Fruit fly (Drosophila melanogaster) whole organism, embryonic: ENCODE measurements around the gene Gyc88E.

ENCODE experiments used
- B-H2 ChIP-seq: fragments of 200-800 bp; sonication (Bioruptor generic); optimal IDR thresholded peaks from 2 replicates; lab custom pipeline; 2018; ENCODE audit warnings: missing biosample characterization, mild to moderate bottlenecking, missing genetic modification characterization
- CG10267 ChIP-seq: fragments of 200-800 bp; sonication (Bioruptor generic); optimal IDR thresholded peaks from 2 replicates; lab custom pipeline; 2018; ENCODE audit warnings: missing biosample characterization, mild to moderate bottlenecking, missing genetic modification characterization, moderate library complexity
- CG11456 ChIP-seq: fragments of 200-800 bp; sonication (Bioruptor generic); IDR thresholded peaks from 3 replicates; pipeline ENCODE4 v1.3.6; 2022; ENCODE audit warnings: missing biosample characterization, missing genetic modification characterization
- CG11504 ChIP-seq: fragments of 200-800 bp; sonication (Bioruptor generic); optimal IDR thresholded peaks from 3 replicates; lab custom pipeline; 2019; ENCODE audit warnings: missing biosample characterization, mild to moderate bottlenecking, missing genetic modification characterization, moderate library complexity
- CG11695 ChIP-seq: fragments of 200-800 bp; sonication (Bioruptor generic); IDR thresholded peaks from 3 replicates; pipeline ENCODE4 v1.3.6; 2022; ENCODE audit warnings: missing biosample characterization, missing genetic modification characterization
- CG13424 ChIP-seq: fragments of 200-800 bp; sonication (Bioruptor generic); optimal IDR thresholded peaks from 2 replicates; lab custom pipeline; 2019; ENCODE audit warnings: missing biosample characterization, mild to moderate bottlenecking, missing genetic modification characterization, moderate library complexity
- CG13894 ChIP-seq: fragments of 200-800 bp; sonication (Bioruptor generic); optimal IDR thresholded peaks from 3 replicates; lab custom pipeline; 2018; ENCODE audit warnings: missing biosample characterization, mild to moderate bottlenecking, missing genetic modification characterization, moderate library complexity
- CG14860 ChIP-seq: fragments of 200-800 bp; sonication (Bioruptor generic); IDR thresholded peaks from 3 replicates; pipeline ENCODE4 v1.3.6; 2022; ENCODE audit warnings: missing biosample characterization, missing genetic modification characterization; ENCODE audit not compliant: partially characterized antibody
- CG14965 ChIP-seq: fragments of 200-800 bp; sonication (Bioruptor generic); optimal IDR thresholded peaks from 2 replicates; lab custom pipeline; 2016; ENCODE audit warnings: missing biosample characterization, missing genetic modification characterization, borderline replicate concordance
- CG15011 ChIP-seq: fragments of 200-800 bp; sonication (Bioruptor generic); optimal IDR thresholded peaks from 3 replicates; lab custom pipeline; 2018; ENCODE audit warnings: missing biosample characterization, mild to moderate bottlenecking, missing genetic modification characterization
- CG15601 ChIP-seq: fragments of 200-800 bp; sonication (Bioruptor generic); optimal IDR thresholded peaks from 3 replicates; lab custom pipeline; 2019; ENCODE audit warnings: missing biosample characterization, mild to moderate bottlenecking, missing genetic modification characterization, moderate library complexity
- CG17328 ChIP-seq: fragments of 200-800 bp; sonication (Bioruptor generic); IDR thresholded peaks from 2 replicates; pipeline ENCODE4 v1.3.6; 2022; ENCODE audit warnings: missing biosample characterization, missing genetic modification characterization
- CG17612 ChIP-seq: fragments of 200-800 bp; sonication (Bioruptor generic); IDR thresholded peaks from 2 replicates; pipeline ENCODE4 v1.3.6; 2022; ENCODE audit warnings: missing biosample characterization, missing genetic modification characterization
- CG1792 ChIP-seq: fragments of 200-800 bp; sonication (Bioruptor generic); optimal IDR thresholded peaks from 2 replicates; lab custom pipeline; 2016; ENCODE audit warnings: missing biosample characterization, missing genetic modification characterization
- CG1832 ChIP-seq: fragments of 200-800 bp; sonication (Bioruptor generic); optimal IDR thresholded peaks from 2 replicates; lab custom pipeline; 2017; ENCODE audit warnings: missing biosample characterization, mild to moderate bottlenecking, missing genetic modification characterization, inconsistent platforms
- CG2889 ChIP-seq: fragments of 200-800 bp; sonication (Bioruptor generic); IDR thresholded peaks from 3 replicates; pipeline ENCODE4 v1.3.6; 2022; ENCODE audit warnings: missing biosample characterization, missing genetic modification characterization
- CG31224 ChIP-seq: fragments of 200-800 bp; sonication (Bioruptor generic); IDR thresholded peaks from 2 replicates; pipeline ENCODE4 v1.3.6; 2022; ENCODE audit warnings: missing biosample characterization, missing genetic modification characterization
- CG33213 ChIP-seq: fragments of 200-800 bp; sonication (Bioruptor generic); optimal IDR thresholded peaks from 3 replicates; lab custom pipeline; 2016; ENCODE audit warnings: missing biosample characterization, missing genetic modification characterization
- CG3407 ChIP-seq: fragments of 200-800 bp; sonication (Bioruptor generic); optimal IDR thresholded peaks from 2 replicates; lab custom pipeline; 2018; ENCODE audit warnings: missing biosample characterization, mild to moderate bottlenecking, missing genetic modification characterization
- CG4854 ChIP-seq: fragments of 200-800 bp; sonication (Bioruptor generic); optimal IDR thresholded peaks from 2 replicates; lab custom pipeline; 2016; ENCODE audit warnings: missing biosample characterization, missing genetic modification characterization, inconsistent platforms
- CG7786 ChIP-seq: fragments of 200-800 bp; sonication (Bioruptor generic); optimal IDR thresholded peaks from 2 replicates; lab custom pipeline; 2016; ENCODE audit warnings: missing biosample characterization, missing genetic modification characterization
- CG8944 ChIP-seq: fragments of 200-800 bp; sonication (Bioruptor generic); optimal IDR thresholded peaks from 3 replicates; lab custom pipeline; 2016; ENCODE audit warnings: missing biosample characterization, missing genetic modification characterization
- CoRest ChIP-seq: fragments of 200-800 bp; sonication (Bioruptor generic); optimal IDR thresholded peaks from 3 replicates; lab custom pipeline; 2018; ENCODE audit warnings: missing biosample characterization, mild to moderate bottlenecking, missing genetic modification characterization, moderate library complexity
- Doc3 ChIP-seq: fragments of 200-800 bp; sonication (Bioruptor generic); IDR thresholded peaks from 3 replicates; pipeline ENCODE4 v1.3.6; 2022; ENCODE audit warnings: missing biosample characterization, missing genetic modification characterization; ENCODE audit not compliant: partially characterized antibody
- Hr3 ChIP-seq: fragments of 200-800 bp; sonication (Bioruptor generic); optimal IDR thresholded peaks from 3 replicates; lab custom pipeline; 2016; ENCODE audit warnings: missing biosample characterization, missing genetic modification characterization
- Mes4 ChIP-seq: fragments of 200-800 bp; sonication (Bioruptor generic); optimal IDR thresholded peaks from 2 replicates; lab custom pipeline; 2016; ENCODE audit warnings: missing biosample characterization, missing genetic modification characterization
- NK7.1 ChIP-seq: fragments of 200-800 bp; sonication (Bioruptor generic); optimal IDR thresholded peaks from 3 replicates; lab custom pipeline; 2016; ENCODE audit warnings: missing biosample characterization, missing genetic modification characterization
- ash1 ChIP-seq: fragments of 200-800 bp; sonication (Bioruptor generic); optimal IDR thresholded peaks from 2 replicates; lab custom pipeline; 2018; ENCODE audit warnings: missing biosample characterization, mild to moderate bottlenecking, missing genetic modification characterization
- chinmo ChIP-seq: fragments of 200-800 bp; sonication (Bioruptor generic); IDR thresholded peaks from 4 replicates; pipeline ENCODE4 v1.3.6; 2022; ENCODE audit warnings: missing biosample characterization, missing genetic modification characterization; ENCODE audit not compliant: partially characterized antibody
- crp ChIP-seq, 2 experiments: fragments of 200-800 bp; sonication (Bioruptor generic); optimal IDR thresholded peaks; 2 replicates in 1 of 2; 3 replicates in 1 of 2; lab custom pipeline; 2017; ENCODE audit warnings: missing biosample characterization in 2 of 2, missing genetic modification characterization in 2 of 2, mild to moderate bottlenecking in 1 of 2, moderate library complexity in 1 of 2
- exex ChIP-seq: fragments of 200-800 bp; sonication (Bioruptor generic); optimal IDR thresholded peaks from 4 replicates; lab custom pipeline; 2018; ENCODE audit warnings: missing biosample characterization, mild to moderate bottlenecking, missing genetic modification characterization, moderate library complexity
- fu2 ChIP-seq: fragments of 200-800 bp; sonication (Bioruptor generic); optimal IDR thresholded peaks from 2 replicates; lab custom pipeline; 2016; ENCODE audit warnings: missing biosample characterization, missing genetic modification characterization
- gcm ChIP-seq: fragments of 200-800 bp; sonication (Bioruptor generic); optimal IDR thresholded peaks from 2 replicates; lab custom pipeline; 2019; ENCODE audit warnings: missing biosample characterization, mild to moderate bottlenecking, missing genetic modification characterization, moderate library complexity
- jumu ChIP-seq: fragments of 200-800 bp; sonication (Bioruptor generic); optimal IDR thresholded peaks from 3 replicates; lab custom pipeline; 2016; ENCODE audit warnings: missing biosample characterization, missing genetic modification characterization
- kah ChIP-seq: fragments of 200-800 bp; sonication (Bioruptor generic); optimal IDR thresholded peaks from 2 replicates; lab custom pipeline; 2018; ENCODE audit warnings: missing biosample characterization, mild to moderate bottlenecking, missing genetic modification characterization
- lilli ChIP-seq: fragments of 200-800 bp; sonication (Bioruptor generic); optimal IDR thresholded peaks from 3 replicates; lab custom pipeline; 2016; ENCODE audit warnings: missing biosample characterization, missing genetic modification characterization
- luna ChIP-seq: fragments of 200-800 bp; sonication (Bioruptor generic); optimal IDR thresholded peaks from 2 replicates; lab custom pipeline; 2016; ENCODE audit warnings: missing biosample characterization, missing genetic modification characterization
- onecut ChIP-seq: fragments of 200-800 bp; sonication (Bioruptor generic); IDR thresholded peaks from 2 replicates; pipeline ENCODE4 v1.3.6; 2022; ENCODE audit warnings: missing biosample characterization, missing genetic modification characterization
- org-1 ChIP-seq: fragments of 200-800 bp; sonication (Bioruptor generic); optimal IDR thresholded peaks from 2 replicates; lab custom pipeline; 2017; ENCODE audit warnings: missing biosample characterization, missing genetic modification characterization
- p53 ChIP-seq: fragments of 200-800 bp; sonication (Bioruptor generic); optimal IDR thresholded peaks from 2 replicates; lab custom pipeline; 2016; ENCODE audit warnings: missing biosample characterization, missing genetic modification characterization
- pho ChIP-seq: fragments of 200-800 bp; sonication (Bioruptor generic); optimal IDR thresholded peaks from 2 replicates; lab custom pipeline; 2016; ENCODE audit warnings: missing biosample characterization, missing genetic modification characterization
- repo ChIP-seq: fragments of 200-800 bp; sonication (Bioruptor generic); optimal IDR thresholded peaks from 2 replicates; lab custom pipeline; 2016; ENCODE audit warnings: missing biosample characterization, missing genetic modification characterization
- sqz ChIP-seq: fragments of 200-800 bp; sonication (Bioruptor generic); optimal IDR thresholded peaks from 3 replicates; lab custom pipeline; 2018; ENCODE audit warnings: missing biosample characterization, mild to moderate bottlenecking, missing genetic modification characterization
- tap ChIP-seq: fragments of 200-800 bp; optimal IDR thresholded peaks from 3 replicates; lab custom pipeline; 2019; ENCODE audit warnings: missing biosample characterization, mild to moderate bottlenecking, missing genetic modification characterization, moderate library complexity
- tgo ChIP-seq: fragments of 200-800 bp; sonication (Bioruptor generic); IDR thresholded peaks from 3 replicates; pipeline ENCODE4 v1.3.6; 2022; ENCODE audit warnings: missing biosample characterization, missing genetic modification characterization
- tio ChIP-seq: fragments of 200-800 bp; sonication (Bioruptor generic); optimal IDR thresholded peaks from 2 replicates; lab custom pipeline; 2017; ENCODE audit warnings: missing biosample characterization, missing genetic modification characterization, inconsistent platforms
- toy ChIP-seq: fragments of 200-800 bp; sonication (Bioruptor generic); IDR thresholded peaks from 2 replicates; pipeline ENCODE4 v1.3.6; 2022; ENCODE audit warnings: missing biosample characterization, missing genetic modification characterization
- trh ChIP-seq: fragments of 200-800 bp; sonication (Bioruptor generic); optimal IDR thresholded peaks from 2 replicates; lab custom pipeline; 2016; ENCODE audit warnings: missing biosample characterization, missing genetic modification characterization
- ttk ChIP-seq: fragments of 200-800 bp; sonication (Bioruptor generic); IDR thresholded peaks from 2 replicates; pipeline ENCODE4 v2.1.2; 2022; ENCODE audit warnings: missing biosample characterization, missing genetic modification characterization
- unpg ChIP-seq: fragments of 200-800 bp; sonication (Bioruptor generic); optimal IDR thresholded peaks from 3 replicates; lab custom pipeline; 2018; ENCODE audit warnings: missing biosample characterization, mild to moderate bottlenecking, missing genetic modification characterization, moderate library complexity
- vfl ChIP-seq: fragments of 200-800 bp; sonication (Bioruptor generic); optimal IDR thresholded peaks from 2 replicates; lab custom pipeline; 2016; ENCODE audit warnings: missing biosample characterization, missing genetic modification characterization
- vvl ChIP-seq: fragments of 200-800 bp; sonication (Bioruptor generic); IDR thresholded peaks from 2 replicates; pipeline ENCODE4 v1.3.6; 2022; ENCODE audit warnings: missing biosample characterization, missing genetic modification characterization

Gyc88E gene

dm6 chr3R:15131677-15132076 lies 18.5 kb upstream of the Gyc88E start, which contains the start of gene CG42788 (continued):
- TF ChIP-seq B-H2 (GFP tag; lab: Kevin White, UChicago): peak; percentile 72
- TF ChIP-seq vfl: peak; percentile 67
- no peak for TF ChIP-seq CG14965 (GFP tag; lab: Kevin White, UChicago)
- TF ChIP-seq ash1 (GFP tag; lab: Kevin White, UChicago): peak; percentile 24
- TF ChIP-seq CG11456 (GFP tag; lab: Robert Waterston, UW): no peak
- TF ChIP-seq CG11695: no peak
- TF ChIP-seq lilli: peak; percentile 70
- TF ChIP-seq luna (GFP tag; lab: Kevin White, UChicago): peak; percentile 78
- TF ChIP-seq onecut (GFP tag; lab: Robert Waterston, UW): peak; percentile 73
- no peak for TF ChIP-seq CG14860
- no peak for TF ChIP-seq chinmo (GFP tag; lab: Robert Waterston, UW)
- no peak for TF ChIP-seq kah (GFP tag; lab: Kevin White, UChicago)
- TF ChIP-seq CG13894 (tag; lab: Kevin White, UChicago): peak; percentile 86
- TF ChIP-seq tgo: no peak
- peak; percentile 51 for TF ChIP-seq fu2 (GFP tag; lab: Kevin White, UChicago)
- peak; percentile 57 for TF ChIP-seq CG11504
- peak; percentile 84 for TF ChIP-seq CG33213 (GFP tag; lab: Kevin White, UChicago)
- TF ChIP-seq Doc3 (GFP tag; lab: Robert Waterston, UW): no peak
- no peak for TF ChIP-seq org-1 (GFP tag; lab: Kevin White, UChicago)
- TF ChIP-seq ttk (GFP tag; lab: Robert Waterston, UW): no peak
- TF ChIP-seq Hr3 (GFP tag; lab: Kevin White, UChicago): no peak
- TF ChIP-seq sqz (GFP tag; lab: Kevin White, UChicago): peak; percentile 46
- no peak for TF ChIP-seq CG17328 (GFP tag; lab: Robert Waterston, UW)
- TF ChIP-seq tio: no peak
- TF ChIP-seq exex: no peak
- peak; percentile 57 for TF ChIP-seq unpg
- peak; percentile 84 for TF ChIP-seq pho
- peak; percentile 93 for TF ChIP-seq CoRest (tag; lab: Kevin White, UChicago)
- TF ChIP-seq CG1792 (GFP tag; lab: Kevin White, UChicago): no peak
- no peak for TF ChIP-seq trh
- no peak for TF ChIP-seq CG31224 (GFP tag; lab: Robert Waterston, UW)
- TF ChIP-seq CG2889 (GFP tag; lab: Robert Waterston, UW): no peak
- TF ChIP-seq CG7786 (GFP tag; lab: Kevin White, UChicago): peak; percentile 48
- peak; percentile 56 for TF ChIP-seq CG13424 (tag; lab: Kevin White, UChicago)
- TF ChIP-seq CG15601 (tag; lab: Kevin White, UChicago): peak; percentile 30
- peak; percentile 57 for TF ChIP-seq repo (GFP tag; lab: Kevin White, UChicago)
- peak; percentile 36 for TF ChIP-seq NK7.1 (GFP tag; lab: Kevin White, UChicago)
- peak; percentile 46 for TF ChIP-seq CG3407 (GFP tag; lab: Kevin White, UChicago)
- TF ChIP-seq jumu: peak; percentile 34
- TF ChIP-seq tap (tag; lab: Kevin White, UChicago): no peak
- no peak for TF ChIP-seq CG8944
- TF ChIP-seq CG10267: peak; percentile 43
- peak; percentile 5 for TF ChIP-seq CG4854 (GFP tag; lab: Kevin White, UChicago)
- no peak for TF ChIP-seq toy (GFP tag; lab: Robert Waterston, UW)
- no peak for TF ChIP-seq CG15011 (GFP tag; lab: Kevin White, UChicago)
- peak; percentile 79 for TF ChIP-seq Mes4 (GFP tag; lab: Kevin White, UChicago)
- no peak for TF ChIP-seq vvl (GFP tag; lab: Robert Waterston, UW)
- no peak for TF ChIP-seq CG17612 (GFP tag; lab: Robert Waterston, UW)
- peak; percentile 77 for TF ChIP-seq gcm (GFP tag; lab: Kevin White, UChicago)
- TF ChIP-seq CG1832 (GFP tag; lab: Kevin White, UChicago): no peak
- peak; percentile 57 to 94 for TF ChIP-seq crp (GFP tag; optimal IDR thresholded peaks at IDR 0.05; lab: Kevin White, UChicago)
- TF ChIP-seq p53 (GFP tag; lab: Kevin White, UChicago): peak; percentile 17
